Worm (Caenorhabditis elegans): ENCODE data around the gene hda-6.

Gene hda-6

DNA sequence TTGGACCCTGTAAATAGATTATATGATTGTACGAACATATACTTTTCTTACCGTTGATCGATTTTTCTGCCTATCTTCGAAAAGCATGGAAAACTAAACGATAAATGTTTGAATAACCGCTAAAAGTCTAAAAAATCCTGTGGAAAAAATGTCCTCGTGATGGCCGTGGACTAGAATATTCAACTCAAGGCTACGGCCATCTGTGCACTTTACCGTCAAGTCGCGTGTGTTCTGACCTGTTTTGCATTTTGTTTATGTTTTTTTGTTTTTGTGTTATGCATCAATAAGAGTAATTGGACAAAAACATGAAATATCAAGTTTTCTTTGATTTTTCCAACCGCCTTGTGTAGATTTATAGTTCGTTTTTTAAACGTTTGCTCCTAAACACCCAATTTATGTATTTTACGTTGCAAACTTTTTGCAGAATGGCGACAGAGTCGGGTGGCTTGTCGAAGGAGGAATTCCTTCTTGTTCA is at the start of gene hda-6, which contains the start of gene F41H10.4 (continued):
- TF ChIP-seq ZK185.1 (tag; optimal IDR thresholded peaks at IDR 0.05; ENCODE audit: poor library complexity, severe bottlenecking) (peak; percentile 88), nhr-120 (GFP tag; IDR thresholded peaks at IDR 0.05) (no peak), efl-1 (GFP tag; optimal IDR thresholded peaks at IDR 0.05) (peak; percentile 34), Y56A3A.18 (GFP tag; IDR thresholded peaks at IDR 0.05) (no peak), Y79H2A.3 (GFP tag; conservative IDR thresholded peaks at IDR 0.05) (no peak), cebp-1 (GFP tag; IDR thresholded peaks at IDR 0.05) (no peak), cebp-1 (tag; optimal IDR thresholded peaks at IDR 0.05) (peak; percentile 57), Y95B8A.8 (GFP tag; IDR thresholded peaks at IDR 0.05) (no peak), lsy-27 (tag; optimal IDR thresholded peaks at IDR 0.05; ENCODE audit: borderline replicate concordance, insufficient read depth) (peak; percentile 4), lin-40 (tag; optimal IDR thresholded peaks at IDR 0.05) (peak; percentile 51), ztf-6 (GFP tag; IDR thresholded peaks at IDR 0.05) (no peak), F10E7.11 (tag; optimal IDR thresholded peaks at IDR 0.05) (no peak), F39B2.1 (GFP tag; IDR thresholded peaks at IDR 0.05) (no peak), snpc-3.4 (tag; optimal IDR thresholded peaks at IDR 0.05) (peak; percentile 78), akir-1 (GFP tag; optimal IDR thresholded peaks at IDR 0.05) (no peak), aptf-2 (GFP tag; conservative IDR thresholded peaks at IDR 0.05) (no peak), tbp1 (GFP tag; optimal IDR thresholded peaks at IDR 0.05) (peak; percentile 56), F49E8.2 (tag; optimal IDR thresholded peaks at IDR 0.05; ENCODE audit: insufficient read depth) (no peak), xnd-1 (tag; optimal IDR thresholded peaks at IDR 0.05) (no peak), bed-1 (GFP tag; IDR thresholded peaks at IDR 0.05) (no peak), hlh-26 (GFP tag; conservative IDR thresholded peaks at IDR 0.05) (no peak), unc-130 (GFP tag; optimal IDR thresholded peaks at IDR 0.05) (peak; percentile 55), zim-3 (tag; optimal IDR thresholded peaks at IDR 0.05) (no peak), ceh-91 (GFP tag; IDR thresholded peaks at IDR 0.05) (0 out of 2 replicates have a peak, but pooled peaks have one; percentile 8), B0336.3 (GFP tag; IDR thresholded peaks at IDR 0.05) (0 out of 2 replicates have a peak, but pooled peaks have one; percentile 31), ztf-3 (GFP tag; optimal IDR thresholded peaks at IDR 0.05) (no peak), lin-54 (GFP tag; optimal IDR thresholded peaks at IDR 0.05) (peak; percentile 71), T26A5.8 (tag; optimal IDR thresholded peaks at IDR 0.05) (no peak), ztf-25 (GFP tag; IDR thresholded peaks at IDR 0.05) (no peak), mel-28 (tag; optimal IDR thresholded peaks at IDR 0.05; ENCODE audit: borderline replicate concordance) (no peak), fkh-3 (tag; optimal IDR thresholded peaks at IDR 0.05) (no peak), atf-7 (tag; optimal IDR thresholded peaks at IDR 0.05) (no peak), hlh-12 (tag; optimal IDR thresholded peaks at IDR 0.05) (no peak), C06A6.2 (GFP tag; conservative IDR thresholded peaks at IDR 0.05) (no peak), snpc-4 (GFP tag; optimal IDR thresholded peaks at IDR 0.05) (no peak), snpc-4 (tag; optimal IDR thresholded peaks at IDR 0.05) (peak; percentile 33 to 86 (median 68)), egrh-3 (GFP tag; IDR thresholded peaks at IDR 0.05) (no peak), ztf-26 (tag; optimal IDR thresholded peaks at IDR 0.05) (no peak), pha-4 (tag; optimal IDR thresholded peaks at IDR 0.05) (no peak), F33H1.4 (GFP tag; IDR thresholded peaks at IDR 0.05) (peak; percentile 44), mxl-1 (tag; optimal IDR thresholded peaks at IDR 0.05) (no peak), dpl-1 (GFP tag; optimal IDR thresholded peaks at IDR 0.05) (peak; percentile 3), D2030.7 (GFP tag; IDR thresholded peaks at IDR 0.05) (no peak), B0035.1 (tag; optimal IDR thresholded peaks at IDR 0.05) (no peak), snpc-1.3 (tag; optimal IDR thresholded peaks at IDR 0.05; ENCODE audit: insufficient read depth) (peak; percentile 47), ztf-18 (tag; optimal IDR thresholded peaks at IDR 0.05) (peak; percentile 39), nhr-179 (tag; optimal IDR thresholded peaks at IDR 0.05) (no peak), die-1 (tag; optimal IDR thresholded peaks at IDR 0.05) (no peak), ceh-79 (tag; optimal IDR thresholded peaks at IDR 0.05) (no peak)

Measured in whole organism, young adult.